Worm (Caenorhabditis elegans) whole organism, L4 larva: Measurements from ENCODE around the gene tsr-2.

ENCODE experiments used
- ZK546.5 ChIP-seq, 2 experiments: sonication (generic microtip); optimal IDR thresholded peaks; 2 replicates each; lab custom pipeline; 2017; ENCODE audit warnings: missing biosample characterization in 2 of 2, missing genetic modification characterization in 2 of 2
- aha-1 ChIP-seq: fragments of 150-350 bp; peaks from one replicate; lab custom pipeline; 2014; ENCODE audit warnings: missing biosample characterization, missing genetic modification characterization
- lin-15B ChIP-seq: fragments of 150-350 bp; sonication (generic microtip); optimal IDR thresholded peaks from 3 replicates; lab custom pipeline; 2014; ENCODE audit warnings: missing biosample characterization, missing genetic modification characterization
- nhr-41 ChIP-seq: fragments of 200-800 bp; sonication (Bioruptor generic); IDR thresholded peaks from 2 replicates; pipeline ENCODE4 v1.3.6; 2022; ENCODE audit warnings: missing genetic modification reagents, missing genetic modification characterization, missing compliant biosample characterization
- nhr-6 ChIP-seq: fragments of 150-350 bp; optimal IDR thresholded peaks from 2 replicates; lab custom pipeline; 2014; ENCODE audit warnings: missing biosample characterization, missing genetic modification characterization
- unc-130 ChIP-seq: sonication (generic microtip); optimal IDR thresholded peaks from 2 replicates; lab custom pipeline; 2016; ENCODE audit warnings: missing genetic modification reagents, missing genetic modification characterization, missing compliant biosample characterization
- ztf-11 ChIP-seq: fragments of 150-350 bp; optimal IDR thresholded peaks from 2 replicates; lab custom pipeline; 2014; ENCODE audit warnings: missing biosample characterization, missing genetic modification characterization

DNA sequence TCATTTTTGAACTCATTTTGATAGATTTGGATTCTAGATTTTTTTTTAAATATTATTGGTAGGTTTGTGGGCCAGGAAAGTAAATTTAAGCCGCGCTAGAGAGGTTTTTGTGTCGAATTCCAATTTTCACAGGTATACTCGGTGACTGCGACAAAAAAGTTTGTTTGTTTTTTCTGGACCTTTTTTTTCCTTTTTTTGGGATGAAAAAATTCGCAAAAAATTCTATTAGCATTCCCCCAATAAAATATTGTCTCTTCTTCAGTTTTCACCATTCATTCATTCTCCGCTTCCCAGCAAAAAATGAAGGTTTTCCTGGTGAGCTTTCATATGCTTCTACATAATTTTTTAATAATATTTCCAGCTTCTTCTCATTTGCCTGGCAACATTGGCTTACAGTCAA lies 27.3 kb upstream of the tsr-2 start, which contains the start of gene Y51H4A.936:
- TF ChIP-seq unc-130 (GFP tag; lab: Kevin White, UChicago) (no peak), nhr-6 (tag; lab: Kevin White, UChicago) (no peak), nhr-41 (GFP tag; lab: Robert Waterston, UW) (no peak), ztf-11 (tag; lab: Kevin White, UChicago) (no peak), aha-1 (tag; lab: Kevin White, UChicago) (no peak), ZK546.5 (tag; optimal IDR thresholded peaks at IDR 0.05; lab: Kevin White, UChicago) (no peak), lin-15B (tag; lab: Kevin White, UChicago) (no peak)
